Worm (Caenorhabditis elegans): ENCODE results near the gene mlcd-1.

mlcd-1 gene

DNA sequence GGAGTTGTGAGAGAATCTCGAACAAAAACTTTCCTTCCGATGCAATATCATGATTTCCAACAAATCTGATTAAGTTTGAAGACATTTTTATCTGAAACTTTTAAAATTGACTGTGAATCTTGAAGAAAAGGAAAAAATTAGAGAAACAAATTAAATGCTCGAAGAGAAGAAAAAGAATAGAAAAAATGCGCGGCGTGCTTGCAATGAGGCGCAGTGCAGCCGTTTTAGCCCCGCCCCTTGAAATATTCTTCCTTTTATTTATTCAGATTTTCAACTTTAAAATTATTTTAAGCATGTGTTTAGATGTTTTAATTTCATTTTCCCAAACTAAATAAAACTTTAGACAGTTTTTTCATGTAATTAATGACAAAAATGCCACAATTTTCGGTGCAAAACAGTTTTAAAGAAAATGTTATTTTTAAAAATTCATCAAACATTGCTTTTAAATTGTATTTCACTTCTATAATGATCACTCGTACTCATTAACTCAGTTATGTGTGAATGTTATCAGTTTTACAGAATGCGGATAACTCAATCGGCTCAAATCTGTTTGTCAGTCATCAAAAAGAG lies 25.5 kb downstream of the mlcd-1 start, which contains the start of the genes mrps-34 and cisd-3.1 (continued):
- TF ChIP-seq efl-1 (optimal IDR thresholded peaks at IDR 0.05): peak; percentile 7 to 27
- TF ChIP-seq efl-1 (GFP tag; optimal IDR thresholded peaks at IDR 0.05 in 1 of 2): peak in 1 of 2 experiments; percentile 14
- no peak for TF ChIP-seq nhr-20 (tag; optimal IDR thresholded peaks at IDR 0.05)
- TF ChIP-seq dsc-1 (tag; optimal IDR thresholded peaks at IDR 0.05): no peak
- peak; percentile 7 for TF ChIP-seq xbp-1 (tag; optimal IDR thresholded peaks at IDR 0.05)
- no peak for TF ChIP-seq egl-13 (tag; optimal IDR thresholded peaks at IDR 0.05)
- TF ChIP-seq ceh-88 (GFP tag; IDR thresholded peaks at IDR 0.05): no peak
- TF ChIP-seq lsy-2 (tag; optimal IDR thresholded peaks at IDR 0.05): peak in 1 of 2 experiments; percentile 57
- TF ChIP-seq ces-1 (GFP tag; optimal IDR thresholded peaks at IDR 0.05): no peak
- no peak for TF ChIP-seq vab-15 (tag; optimal IDR thresholded peaks at IDR 0.05)
- no peak for TF ChIP-seq irx-1 (tag; optimal IDR thresholded peaks at IDR 0.05)
- TF ChIP-seq unc-86 (tag; optimal IDR thresholded peaks at IDR 0.05): no peak
- TF ChIP-seq aha-1 (tag; optimal IDR thresholded peaks at IDR 0.05): no peak
- no peak for TF ChIP-seq lir-3 (tag; optimal IDR thresholded peaks at IDR 0.05; ENCODE audit: poor library complexity)
- peak in 1 of 2 experiments; percentile 9 for TF ChIP-seq lin-35 (GFP tag; optimal IDR thresholded peaks at IDR 0.05)
- no peak for TF ChIP-seq C34B4.2 (tag; optimal IDR thresholded peaks at IDR 0.05)
- no peak for TF ChIP-seq alr-1 (tag; optimal IDR thresholded peaks at IDR 0.05; ENCODE audit: borderline replicate concordance)
- no peak for TF ChIP-seq C04F5.9 (tag; optimal IDR thresholded peaks at IDR 0.05)
- no peak for TF ChIP-seq nhr-19 (GFP tag; conservative IDR thresholded peaks at IDR 0.05)
- no peak for TF ChIP-seq sox-4 (tag; optimal IDR thresholded peaks at IDR 0.05)

DNA sequence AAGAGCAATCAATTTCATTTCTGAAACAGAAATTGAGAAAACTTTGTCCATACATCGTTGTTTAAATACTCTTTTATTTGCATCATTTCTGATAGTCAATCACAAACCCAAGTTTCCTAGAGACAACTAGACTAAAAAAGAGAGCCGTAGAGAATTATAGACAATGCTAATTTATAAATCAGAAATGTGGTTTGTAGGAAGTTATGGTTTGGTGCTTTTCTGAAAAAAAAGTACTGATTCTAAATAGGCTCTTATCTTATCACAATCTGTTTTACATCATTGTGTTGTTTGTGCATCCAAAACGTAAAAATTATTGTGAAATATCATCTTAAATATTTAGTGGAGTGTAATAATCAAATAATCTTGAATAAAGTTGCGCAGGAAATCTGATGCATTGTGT lies 27.3 kb downstream of the mlcd-1 start, which contains the start of gene ugt-62:
Gene ugt-62 (minus strand): TSS at position 20 of the 400 bp plus-strand sequence.
- TF ChIP-seq dpl-1 (GFP tag; optimal IDR thresholded peaks at IDR 0.05): no peak
- no peak for TF ChIP-seq F16B12.6 (tag; optimal IDR thresholded peaks at IDR 0.05)
- no peak for TF ChIP-seq fkh-10 (GFP tag; optimal IDR thresholded peaks at IDR 0.05)
- TF ChIP-seq elt-2 (tag; optimal IDR thresholded peaks at IDR 0.05): peak; percentile 78
- TF ChIP-seq pqm-1 (tag; optimal IDR thresholded peaks at IDR 0.05): peak; percentile 49
- peak; percentile 20 for TF ChIP-seq nhr-20 (tag; optimal IDR thresholded peaks at IDR 0.05)
- TF ChIP-seq lin-35 (GFP tag; optimal IDR thresholded peaks at IDR 0.05): peak in 1 of 2 experiments; percentile 7
- TF ChIP-seq nhr-90 (tag; optimal IDR thresholded peaks at IDR 0.05; ENCODE audit: poor library complexity): peak; percentile 35

DNA sequence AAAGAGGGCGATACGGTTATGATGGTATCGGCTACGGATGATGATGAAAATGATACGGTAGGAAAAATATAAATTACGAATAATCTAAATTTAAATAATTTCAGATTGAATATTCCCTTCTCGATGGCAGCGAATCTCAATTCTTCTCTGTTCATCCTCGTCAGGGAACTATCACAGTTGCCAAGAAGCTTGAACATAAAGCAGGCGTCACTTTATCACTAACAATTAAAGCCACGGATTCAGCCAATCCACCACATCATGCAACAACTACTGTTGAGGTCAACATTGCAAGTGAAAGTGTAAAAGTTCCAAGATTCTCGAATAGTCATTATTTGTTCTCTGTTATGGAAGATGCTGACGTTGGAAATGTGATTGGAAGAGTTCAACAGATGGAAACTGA lies 37.0 kb downstream of the mlcd-1 start:
- TF ChIP-seq lsy-2 (tag; optimal IDR thresholded peaks at IDR 0.05) (no peak), nhr-85 (tag) (peak; percentile 46), efl-1 (optimal IDR thresholded peaks at IDR 0.05) (no peak), efl-1 (GFP tag; optimal IDR thresholded peaks at IDR 0.05 in 1 of 2) (peak in 1 of 2 experiments; percentile 34)

DNA sequence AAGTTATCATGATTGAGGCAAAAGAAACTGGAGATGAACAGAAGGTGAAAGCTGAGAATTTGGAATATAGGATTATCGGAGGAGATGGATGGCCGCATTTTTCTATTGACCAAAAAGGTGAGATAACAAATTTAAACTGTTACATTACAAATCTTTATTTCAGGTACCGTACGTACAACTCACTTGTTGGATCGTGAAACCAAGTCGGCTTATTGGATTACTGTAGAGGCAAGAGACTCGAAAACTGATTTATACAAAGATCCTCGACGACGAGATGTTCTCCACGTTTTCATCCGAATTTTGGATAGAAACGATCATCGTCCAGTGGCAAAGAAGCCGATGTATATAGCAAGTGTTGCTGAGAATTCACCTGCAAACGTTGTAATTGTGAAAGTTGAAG lies 41.9 kb downstream of the mlcd-1 start:
- TF ChIP-seq swsn-7 (tag; optimal IDR thresholded peaks at IDR 0.05): no peak
- TF ChIP-seq F16B12.6 (tag; optimal IDR thresholded peaks at IDR 0.05): no peak
- TF ChIP-seq efl-3 (GFP tag; optimal IDR thresholded peaks at IDR 0.05): no peak
- TF ChIP-seq dsc-1 (tag; optimal IDR thresholded peaks at IDR 0.05): no peak
- no peak for TF ChIP-seq blmp-1 (tag; optimal IDR thresholded peaks at IDR 0.05)
- no peak for TF ChIP-seq ces-1 (GFP tag; optimal IDR thresholded peaks at IDR 0.05)
- TF ChIP-seq unc-30 (tag; optimal IDR thresholded peaks at IDR 0.05): no peak
- no peak for TF ChIP-seq nhr-237 (tag; optimal IDR thresholded peaks at IDR 0.05)
- TF ChIP-seq lin-39 (tag; optimal IDR thresholded peaks at IDR 0.05): no peak
- TF ChIP-seq mef-2 (tag; optimal IDR thresholded peaks at IDR 0.05): no peak
- TF ChIP-seq isw-1 (GFP tag; IDR thresholded peaks at IDR 0.05): no peak
- TF ChIP-seq sox-4 (tag; optimal IDR thresholded peaks at IDR 0.05): no peak
- TF ChIP-seq snu-23 (GFP tag; optimal IDR thresholded peaks at IDR 0.05): no peak
- TF ChIP-seq ztf-11 (tag; optimal IDR thresholded peaks at IDR 0.05): no peak
- no peak for TF ChIP-seq xbp-1 (tag; optimal IDR thresholded peaks at IDR 0.05)
- no peak for TF ChIP-seq mab-9 (GFP tag; IDR thresholded peaks at IDR 0.05)

Measured in whole organism, L1 larva.